Worm (Caenorhabditis elegans): ENCODE measurements around the gene ZK666.4.

The ZK666.4 gene

DNA sequence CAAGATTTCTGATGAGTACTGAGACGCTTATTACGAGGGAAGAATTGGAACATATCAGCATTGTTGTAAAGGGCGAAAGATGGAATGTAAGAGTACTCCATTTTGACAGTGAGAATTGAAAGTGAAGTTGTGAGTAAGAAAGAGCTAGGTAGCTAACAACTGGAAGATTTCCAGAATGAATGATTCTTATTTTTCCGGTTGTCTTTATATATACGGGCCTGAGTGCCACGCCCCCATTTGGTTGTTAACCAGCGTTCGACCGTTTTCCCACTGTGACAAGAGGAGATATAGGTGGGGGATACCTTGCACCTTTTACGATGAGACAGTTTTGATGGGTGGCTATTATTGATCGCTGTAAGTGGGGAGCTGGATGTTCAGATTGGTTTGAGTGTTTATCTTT is 5.8 kb upstream of the ZK666.4 start, which contains the start of gene ZK666.1:
Gene ZK666.1, minus strand, starts transcription at position 101 of the 400 bp plus-strand sequence.
- TF ChIP-seq Y5F2A.4 (GFP tag; optimal IDR thresholded peaks at IDR 0.05), result no peak
- no peak for TF ChIP-seq spr-1 (tag; optimal IDR thresholded peaks at IDR 0.05)
- TF ChIP-seq nhr-28 (tag; optimal IDR thresholded peaks at IDR 0.05), result no peak
- no peak for TF ChIP-seq T26A8.4 (GFP tag; IDR thresholded peaks at IDR 0.05)
- TF ChIP-seq snpc-1.2 (GFP tag; IDR thresholded peaks at IDR 0.05), result no peak
- TF ChIP-seq snpc-4 (tag; optimal IDR thresholded peaks at IDR 0.05), result no peak
- no peak for TF ChIP-seq nhr-10 (tag; optimal IDR thresholded peaks at IDR 0.05)
- no peak for TF ChIP-seq fkh-10 (GFP tag; optimal IDR thresholded peaks at IDR 0.05)
- TF ChIP-seq ctbp-1 (GFP tag; IDR thresholded peaks at IDR 0.05), result no peak
- no peak for TF ChIP-seq set-16 (GFP tag; IDR thresholded peaks at IDR 0.05)
- no peak for TF ChIP-seq hlh-30 (tag; optimal IDR thresholded peaks at IDR 0.05; ENCODE audit: insufficient read depth)
- TF ChIP-seq nhr-111 (GFP tag; optimal IDR thresholded peaks at IDR 0.05), result no peak
- TF ChIP-seq dmd-9 (GFP tag; IDR thresholded peaks at IDR 0.05), result no peak

DNA sequence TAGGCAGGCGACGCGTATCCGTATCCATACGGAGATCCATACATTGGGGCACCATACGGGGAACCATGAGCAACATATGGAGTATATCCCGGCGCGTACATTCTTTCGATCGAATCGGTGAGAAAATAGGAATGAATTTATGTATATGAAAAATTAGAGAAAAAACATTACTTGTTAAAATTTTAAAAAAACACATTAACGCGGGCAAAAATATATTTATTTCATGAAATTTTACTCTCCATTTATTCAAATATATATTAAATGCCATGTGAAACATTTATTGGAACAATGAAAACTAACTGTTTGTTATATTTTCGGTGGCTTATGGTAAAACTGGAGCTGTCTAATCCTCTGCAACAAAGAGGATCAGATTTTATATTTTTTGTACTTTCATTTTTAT is 5.3 kb upstream of the ZK666.4 start, which contains the start of gene ZK666.2:
Gene ZK666.2, minus strand, starts transcription at position 101 of the 400 bp plus-strand sequence.
- TF ChIP-seq snpc-4 (tag; optimal IDR thresholded peaks at IDR 0.05), result no peak
- TF ChIP-seq snpc-1.2 (GFP tag; IDR thresholded peaks at IDR 0.05), result no peak
- TF ChIP-seq F37D6.2 (tag; optimal IDR thresholded peaks at IDR 0.05), result no peak
- TF ChIP-seq nhr-111 (GFP tag; optimal IDR thresholded peaks at IDR 0.05), result no peak
- no peak for TF ChIP-seq madf-9 (GFP tag; conservative IDR thresholded peaks at IDR 0.05)
- no peak for TF ChIP-seq skn-1 (tag; optimal IDR thresholded peaks at IDR 0.05)
- TF ChIP-seq dpl-1 (GFP tag; optimal IDR thresholded peaks at IDR 0.05), result no peak
- TF ChIP-seq ceh-20 (GFP tag; IDR thresholded peaks at IDR 0.05), result no peak
- TF ChIP-seq lim-7 (GFP tag; IDR thresholded peaks at IDR 0.05), result no peak
- no peak for TF ChIP-seq spr-3 (GFP tag; optimal IDR thresholded peaks at IDR 0.05)
- TF ChIP-seq F44E2.7 (GFP tag; IDR thresholded peaks at IDR 0.05), result no peak
- no peak for TF ChIP-seq egl-43 (GFP tag; IDR thresholded peaks at IDR 0.05)
- no peak for TF ChIP-seq nhr-76 (tag; optimal IDR thresholded peaks at IDR 0.05)
- TF ChIP-seq rbr-2 (tag; optimal IDR thresholded peaks at IDR 0.05), result no peak
- TF ChIP-seq attf-4 (tag; optimal IDR thresholded peaks at IDR 0.05), result no peak
- no peak for TF ChIP-seq ceh-44 (GFP tag; IDR thresholded peaks at IDR 0.05)
- no peak for TF ChIP-seq ztf-11 (tag; optimal IDR thresholded peaks at IDR 0.05)

ce11 chrII:10476039-10476438 is 1.0 kb upstream of the ZK666.4 start, which contains the start of gene clec-58:
clec-58 (minus strand) TSS chrII:10476139.
- TF ChIP-seq ceh-62 (tag; optimal IDR thresholded peaks at IDR 0.05) (no peak), F37D6.2 (tag; optimal IDR thresholded peaks at IDR 0.05) (no peak), tag-97 (GFP tag; IDR thresholded peaks at IDR 0.05) (no peak), ceh-20 (GFP tag; IDR thresholded peaks at IDR 0.05) (no peak), hlh-11 (tag; optimal IDR thresholded peaks at IDR 0.05) (no peak), daf-16 (GFP tag; optimal IDR thresholded peaks at IDR 0.05) (no peak), daf-16 (tag; optimal IDR thresholded peaks at IDR 0.05) (no peak), php-3 (GFP tag; IDR thresholded peaks at IDR 0.05) (no peak), ama-1 (optimal IDR thresholded peaks at IDR 0.05) (no peak), T20F7.1 (GFP tag; optimal IDR thresholded peaks at IDR 0.05) (no peak), T26A8.4 (GFP tag; IDR thresholded peaks at IDR 0.05) (no peak), madf-9 (GFP tag; conservative IDR thresholded peaks at IDR 0.05) (no peak), dve-1 (tag; optimal IDR thresholded peaks at IDR 0.05; ENCODE audit: insufficient read depth) (no peak), mdt-29 (GFP tag; IDR thresholded peaks at IDR 0.05) (no peak), fos-1 (tag; optimal IDR thresholded peaks at IDR 0.05) (no peak), nhr-76 (tag; optimal IDR thresholded peaks at IDR 0.05) (no peak), ztf-11 (tag; optimal IDR thresholded peaks at IDR 0.05) (no peak), madf-5 (GFP tag; IDR thresholded peaks at IDR 0.05) (no peak), lin-39 (tag; optimal IDR thresholded peaks at IDR 0.05) (no peak), daf-19 (GFP tag; conservative IDR thresholded peaks at IDR 0.05) (no peak)
